Worm (Caenorhabditis elegans) whole organism, midembryonic: ENCODE measurements around the gene sdz-1.

Source experiments
- T22C8.4 ChIP-seq: fragments of 200-800 bp; sonication (Bioruptor generic); IDR thresholded peaks from 2 replicates; pipeline ENCODE4 v1.3.6; 2022; ENCODE audit warnings: missing genetic modification characterization, missing compliant biosample characterization
- cog-1 ChIP-seq: sonication (generic microtip); optimal IDR thresholded peaks from 2 replicates; lab custom pipeline; 2016; ENCODE audit warnings: missing genetic modification characterization, missing compliant biosample characterization
- flt-1 ChIP-seq: fragments of 200-800 bp; sonication (Bioruptor generic); IDR thresholded peaks from 2 replicates; pipeline ENCODE4 v1.3.6; 2022; ENCODE audit warnings: missing genetic modification characterization, missing compliant biosample characterization
- klf-2 ChIP-seq: fragments of 200-800 bp; sonication (Bioruptor generic); conservative IDR thresholded peaks from 2 replicates; pipeline ENCODE4 v1.3.6; 2022; ENCODE audit warnings: missing genetic modification reagents, missing genetic modification characterization, missing compliant biosample characterization
- med-1 ChIP-seq: sonication (generic microtip); optimal IDR thresholded peaks from 2 replicates; lab custom pipeline; 2017; ENCODE audit warnings: missing genetic modification characterization, mild to moderate bottlenecking, missing compliant biosample characterization, antibody characterized with exemption, missing genetic modification reagents; ENCODE audit not compliant: insufficient read depth
- ref-1 ChIP-seq: fragments of 200-800 bp; sonication (Bioruptor generic); conservative IDR thresholded peaks from 2 replicates; pipeline ENCODE4 v1.3.6; 2022; ENCODE audit warnings: missing genetic modification reagents, missing genetic modification characterization, missing compliant biosample characterization
- tab-1 ChIP-seq: fragments of 200-800 bp; sonication (Bioruptor generic); IDR thresholded peaks from 2 replicates; pipeline ENCODE4 v1.3.6; 2022; ENCODE audit warnings: missing genetic modification characterization, missing compliant biosample characterization
- ztf-23 ChIP-seq: fragments of 200-800 bp; sonication (Bioruptor generic); IDR thresholded peaks from 2 replicates; pipeline ENCODE4 v1.3.6; 2022; ENCODE audit warnings: missing genetic modification reagents, missing genetic modification characterization, missing compliant biosample characterization
- ztf-29 ChIP-seq: fragments of 200-800 bp; sonication (Bioruptor generic); IDR thresholded peaks from 2 replicates; pipeline ENCODE4 v1.3.6; 2022; ENCODE audit warnings: missing genetic modification reagents, missing genetic modification characterization, missing compliant biosample characterization

The sdz-1 gene

ce11 chrIII:8726019-8726894 is 26.1 kb upstream of the sdz-1 start:
- TF ChIP-seq ref-1 = no peak
- no peak for TF ChIP-seq ztf-23 (GFP tag; lab: Robert Waterston, UW)
- TF ChIP-seq med-1 (GFP tag; lab: Kevin White, UChicago) = no peak
- no peak for TF ChIP-seq ztf-29 (GFP tag; lab: Robert Waterston, UW)
- TF ChIP-seq flt-1 (GFP tag; lab: Robert Waterston, UW) = no peak
- TF ChIP-seq T22C8.4 (GFP tag; lab: Robert Waterston, UW) = no peak
- no peak for TF ChIP-seq klf-2 (GFP tag; lab: Robert Waterston, UW)
- TF ChIP-seq cog-1 (tag; lab: Kevin White, UChicago) = no peak
- TF ChIP-seq tab-1 (GFP tag; lab: Robert Waterston, UW) = no peak

ce11 chrIII:8725224-8725623 is 25.1 kb upstream of the sdz-1 start:
- TF ChIP-seq T22C8.4 (GFP tag; lab: Robert Waterston, UW) = no peak
- TF ChIP-seq klf-2 (GFP tag; lab: Robert Waterston, UW) = no peak
- no peak for TF ChIP-seq med-1 (GFP tag; lab: Kevin White, UChicago)
- TF ChIP-seq flt-1 (GFP tag; lab: Robert Waterston, UW) = no peak
- no peak for TF ChIP-seq ztf-23 (GFP tag; lab: Robert Waterston, UW)
- TF ChIP-seq ztf-29 (GFP tag; lab: Robert Waterston, UW) = no peak
- no peak for TF ChIP-seq cog-1 (tag; lab: Kevin White, UChicago)
- no peak for TF ChIP-seq ref-1
- no peak for TF ChIP-seq tab-1 (GFP tag; lab: Robert Waterston, UW)

ce11 chrIII:8719769-8720252 is 19.7 kb upstream of the sdz-1 start, which contains the start of gene hipr-1:
TSS of gene hipr-1 (plus strand) at chrIII:8720202.
- no peak for TF ChIP-seq med-1 (GFP tag; lab: Kevin White, UChicago)
- no peak for TF ChIP-seq flt-1 (GFP tag; lab: Robert Waterston, UW)
- TF ChIP-seq cog-1 (tag; lab: Kevin White, UChicago) = no peak
- TF ChIP-seq ztf-23 (GFP tag; lab: Robert Waterston, UW) = no peak
- TF ChIP-seq klf-2 (GFP tag; lab: Robert Waterston, UW) = no peak
- TF ChIP-seq ref-1 = no peak
- TF ChIP-seq ztf-29 (GFP tag; lab: Robert Waterston, UW) = no peak
- no peak for TF ChIP-seq T22C8.4 (GFP tag; lab: Robert Waterston, UW)
- TF ChIP-seq tab-1 (GFP tag; lab: Robert Waterston, UW) = no peak

ce11 chrIII:8719105-8719504 is 19.0 kb upstream of the sdz-1 start:
- TF ChIP-seq ztf-23 (GFP tag; lab: Robert Waterston, UW) = no peak
- no peak for TF ChIP-seq tab-1 (GFP tag; lab: Robert Waterston, UW)
- no peak for TF ChIP-seq med-1 (GFP tag; lab: Kevin White, UChicago)
- no peak for TF ChIP-seq klf-2 (GFP tag; lab: Robert Waterston, UW)
- no peak for TF ChIP-seq flt-1 (GFP tag; lab: Robert Waterston, UW)
- TF ChIP-seq T22C8.4 (GFP tag; lab: Robert Waterston, UW) = no peak
- TF ChIP-seq ztf-29 (GFP tag; lab: Robert Waterston, UW) = no peak

ce11 chrIII:8718592-8718991 is 18.5 kb upstream of the sdz-1 start:
- TF ChIP-seq flt-1 (GFP tag; lab: Robert Waterston, UW) = no peak
- no peak for TF ChIP-seq T22C8.4 (GFP tag; lab: Robert Waterston, UW)
- no peak for TF ChIP-seq ztf-23 (GFP tag; lab: Robert Waterston, UW)
- TF ChIP-seq klf-2 (GFP tag; lab: Robert Waterston, UW) = no peak
- no peak for TF ChIP-seq ztf-29 (GFP tag; lab: Robert Waterston, UW)
- TF ChIP-seq tab-1 (GFP tag; lab: Robert Waterston, UW) = no peak
- no peak for TF ChIP-seq med-1 (GFP tag; lab: Kevin White, UChicago)

- TF ChIP-seq tab-1 (GFP tag; lab: Robert Waterston, UW) = no peak
- TF ChIP-seq ztf-29 (GFP tag; lab: Robert Waterston, UW) = no peak
- no peak for TF ChIP-seq klf-2 (GFP tag; lab: Robert Waterston, UW)
- no peak for TF ChIP-seq ztf-23 (GFP tag; lab: Robert Waterston, UW)
- no peak for TF ChIP-seq T22C8.4 (GFP tag; lab: Robert Waterston, UW)
- TF ChIP-seq med-1 (GFP tag; lab: Kevin White, UChicago) = no peak
- no peak for TF ChIP-seq flt-1 (GFP tag; lab: Robert Waterston, UW)
Measured at ce11 chrIII:8717231-8717694, 17.1 kb upstream of the sdz-1 start, which contains the start of gene mrpl-11. TSS of gene mrpl-11 (plus strand) at chrIII:8717644.

ce11 chrIII:8716084-8716483 is 15.9 kb upstream of the sdz-1 start, which contains the start of gene B0303.14:
TSS of gene B0303.14 (minus strand) at chrIII:8716184.
- TF ChIP-seq cog-1 (tag; lab: Kevin White, UChicago) (no peak), tab-1 (GFP tag; lab: Robert Waterston, UW) (no peak), ztf-29 (GFP tag; lab: Robert Waterston, UW) (no peak), ztf-23 (GFP tag; lab: Robert Waterston, UW) (no peak), klf-2 (GFP tag; lab: Robert Waterston, UW) (no peak)

- no peak for TF ChIP-seq cog-1 (tag; lab: Kevin White, UChicago)
- TF ChIP-seq ztf-29 (GFP tag; lab: Robert Waterston, UW) = no peak
- no peak for TF ChIP-seq ref-1
- TF ChIP-seq ztf-23 (GFP tag; lab: Robert Waterston, UW) = no peak
Measured at ce11 chrIII:8712968-8713367, 12.8 kb upstream of the sdz-1 start.

- no peak for TF ChIP-seq ztf-23 (GFP tag; lab: Robert Waterston, UW)
- TF ChIP-seq tab-1 (GFP tag; lab: Robert Waterston, UW) = no peak
- no peak for TF ChIP-seq ztf-29 (GFP tag; lab: Robert Waterston, UW)
Measured at ce11 chrIII:8710310-8710709, 10.2 kb upstream of the sdz-1 start, which contains the start of gene B0303.11. TSS of gene B0303.11 (minus strand) at chrIII:8710410.
